Worm (Caenorhabditis elegans): ENCODE measurements around the gene Y75B8A.13.
A peak's percentile ranks its signal among the peaks of the same experiment; 100 is the strongest.

The Y75B8A.13 gene

DNA sequence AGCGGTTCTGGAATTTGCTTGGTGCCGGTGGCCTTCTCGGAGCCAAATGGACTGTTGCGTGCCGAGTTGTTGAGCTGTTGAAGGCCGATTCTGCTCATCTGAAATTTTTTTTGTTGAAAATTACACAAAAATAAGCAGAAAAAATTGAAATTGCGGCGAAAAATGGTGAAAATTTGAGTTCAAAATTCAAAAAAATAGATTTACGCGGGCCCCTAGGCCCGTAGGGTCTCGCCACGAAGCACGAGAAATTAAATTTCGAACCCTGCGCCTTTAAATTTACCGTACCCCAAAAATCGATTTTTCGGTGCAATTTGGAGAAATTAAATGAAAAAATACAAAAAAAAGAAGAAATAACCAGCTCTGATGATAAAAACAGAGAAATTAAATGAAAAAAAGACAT lies 9.7 kb upstream of the Y75B8A.13 start, which contains the start of gene gmn-1:
gmn-1 (minus strand) TSS at position 98 of the 400 bp plus-strand sequence.
- TF ChIP-seq him-1 (tag; optimal IDR thresholded peaks at IDR 0.05) (no peak), dao-5 (tag; optimal IDR thresholded peaks at IDR 0.05) (no peak), W03F9.2 (tag; optimal IDR thresholded peaks at IDR 0.05) (peak; percentile 18)

DNA sequence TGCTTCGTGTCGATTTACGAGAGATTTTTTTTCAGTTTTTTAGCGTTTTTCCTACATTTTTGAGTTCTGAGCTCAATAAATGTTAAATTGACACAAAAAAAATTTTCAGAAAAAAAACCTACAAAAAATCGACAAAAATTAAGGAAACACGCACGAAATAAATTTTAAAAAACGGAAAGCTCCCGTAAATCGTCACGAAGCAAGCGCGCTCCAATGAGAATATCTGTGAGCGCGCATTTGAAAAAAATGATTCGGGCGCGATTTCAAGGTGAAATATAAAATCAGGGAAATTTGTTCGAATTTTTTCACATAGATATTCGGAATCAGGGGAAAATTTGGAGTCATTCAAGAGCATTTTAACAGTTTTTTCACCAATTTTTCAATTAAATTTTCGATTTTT lies 7.7 kb upstream of the Y75B8A.13 start:
- TF ChIP-seq dao-5 (tag; optimal IDR thresholded peaks at IDR 0.05) (no peak), W03F9.2 (tag; optimal IDR thresholded peaks at IDR 0.05) (no peak), him-1 (tag; optimal IDR thresholded peaks at IDR 0.05) (no peak)

DNA sequence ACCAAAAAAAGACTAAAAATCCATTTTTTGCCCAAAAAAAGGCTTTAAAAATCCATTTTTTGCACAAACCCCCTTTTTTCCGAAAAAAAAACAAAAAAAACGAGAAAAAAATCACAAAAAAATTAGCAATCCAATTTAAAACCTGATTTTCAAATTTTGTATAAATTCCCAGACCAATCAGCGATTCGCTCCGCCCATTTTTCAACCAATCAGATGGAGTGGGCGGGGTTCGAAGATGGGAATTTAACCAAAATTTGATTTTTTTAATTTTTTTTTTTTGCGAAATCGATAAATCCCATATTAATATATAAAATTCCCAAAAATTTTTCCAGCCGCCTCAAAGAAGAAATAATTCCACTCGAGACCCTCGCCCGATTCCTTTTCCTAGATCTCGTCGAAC lies 6.0 kb upstream of the Y75B8A.13 start:
- TF ChIP-seq him-1 (tag; optimal IDR thresholded peaks at IDR 0.05): no peak
- TF ChIP-seq dao-5 (tag; optimal IDR thresholded peaks at IDR 0.05): no peak
- no peak for TF ChIP-seq W03F9.2 (tag; optimal IDR thresholded peaks at IDR 0.05)

DNA sequence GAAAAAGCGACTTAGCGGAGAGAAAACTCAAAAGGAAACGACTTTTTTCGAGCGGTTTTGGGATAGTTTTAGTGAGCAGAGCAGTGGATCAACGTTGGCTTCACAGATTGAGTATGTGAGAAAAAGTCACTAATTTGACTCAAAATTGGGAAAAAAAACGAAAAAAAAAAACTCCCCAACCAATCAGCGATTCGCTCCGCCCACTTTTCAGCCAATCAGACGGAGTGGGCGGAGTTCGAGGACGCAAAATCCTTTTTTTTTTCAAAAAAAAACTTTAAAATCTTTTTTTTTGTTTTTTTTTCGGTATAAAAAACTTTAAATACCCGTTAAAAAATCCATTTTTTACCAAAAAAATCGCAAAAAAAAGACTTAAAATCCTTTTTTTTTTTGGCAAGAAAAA lies 5.3 kb upstream of the Y75B8A.13 start:
- no peak for TF ChIP-seq him-1 (tag; optimal IDR thresholded peaks at IDR 0.05)
- no peak for TF ChIP-seq W03F9.2 (tag; optimal IDR thresholded peaks at IDR 0.05)
- TF ChIP-seq dao-5 (tag; optimal IDR thresholded peaks at IDR 0.05): no peak

DNA sequence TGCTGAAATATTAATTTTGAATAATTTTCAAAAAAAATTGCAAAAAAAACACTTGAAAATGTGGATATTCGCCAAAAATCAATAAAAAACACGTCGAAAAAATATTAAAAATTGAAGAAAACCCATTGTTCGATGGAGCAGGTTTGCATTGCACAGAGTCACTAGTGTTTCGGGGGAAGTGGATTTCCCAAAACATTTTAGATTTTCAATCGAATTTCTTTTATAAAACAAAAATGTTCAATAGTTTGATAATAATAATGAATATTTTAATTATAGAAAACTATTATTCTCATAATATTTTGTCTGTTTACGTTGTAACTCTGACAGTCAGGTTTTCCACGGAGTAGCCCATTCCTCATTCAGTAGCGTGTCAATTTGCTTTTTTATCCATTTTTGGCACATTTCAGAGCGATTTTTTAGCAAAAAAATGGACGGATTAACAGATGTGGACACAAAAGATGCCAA lies 3.2 kb upstream of the Y75B8A.13 start, which contains the start of the genes gex-4 and gphr-1:
gex-4 (minus strand) TSS at position 2 of the 465 bp plus-strand sequence.
gphr-1 (plus strand) TSS at position 415 of the 465 bp plus-strand sequence.
- TF ChIP-seq W03F9.2 (tag; optimal IDR thresholded peaks at IDR 0.05) (peak; percentile 52), him-1 (tag; optimal IDR thresholded peaks at IDR 0.05) (no peak), dao-5 (tag; optimal IDR thresholded peaks at IDR 0.05) (no peak)

DNA sequence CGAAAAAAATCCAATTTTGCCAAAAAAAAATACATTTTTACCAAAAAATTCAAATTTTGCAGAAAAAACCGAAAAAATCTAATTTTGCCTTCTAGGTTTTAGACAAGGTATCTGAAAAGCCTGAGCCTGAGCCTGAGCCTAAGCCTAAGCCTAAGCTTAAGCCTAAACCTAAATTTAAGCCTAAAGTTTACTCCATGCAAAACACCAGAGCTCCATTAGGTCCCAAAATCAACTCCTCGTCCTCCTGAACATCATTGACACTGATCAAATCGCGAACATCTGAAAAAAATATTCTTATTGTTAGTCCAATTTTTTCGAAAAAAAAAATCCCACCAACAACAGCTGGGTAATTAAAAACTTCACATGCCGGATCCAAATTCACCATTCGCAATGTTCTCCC lies 2.6 kb upstream of the Y75B8A.13 start:
- TF ChIP-seq him-1 (tag; optimal IDR thresholded peaks at IDR 0.05) (no peak), W03F9.2 (tag; optimal IDR thresholded peaks at IDR 0.05) (no peak), dao-5 (tag; optimal IDR thresholded peaks at IDR 0.05) (no peak)

DNA sequence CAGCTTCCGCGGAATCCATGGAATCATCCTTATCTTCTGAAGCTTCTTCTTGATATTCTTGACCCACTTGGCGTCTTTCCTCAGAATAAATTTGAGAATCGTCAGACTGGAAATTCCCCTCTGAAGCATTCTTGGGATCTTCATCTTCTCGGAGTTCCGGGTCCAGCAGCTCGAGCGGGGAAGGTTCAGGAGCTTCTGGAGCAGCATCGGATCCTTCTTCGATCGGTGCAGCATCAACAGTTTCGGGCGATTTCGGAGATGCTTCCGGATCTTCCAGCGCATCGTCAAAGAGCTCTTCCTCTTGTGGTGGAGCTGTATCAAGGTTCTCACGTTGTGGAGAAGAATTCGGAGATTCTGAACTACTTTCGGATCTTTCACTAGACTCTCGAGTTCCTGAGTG lies 7.9 kb downstream of the Y75B8A.13 start:
- no peak for TF ChIP-seq dao-5 (tag; optimal IDR thresholded peaks at IDR 0.05)
- no peak for TF ChIP-seq W03F9.2 (tag; optimal IDR thresholded peaks at IDR 0.05)
- TF ChIP-seq him-1 (tag; optimal IDR thresholded peaks at IDR 0.05): no peak

DNA sequence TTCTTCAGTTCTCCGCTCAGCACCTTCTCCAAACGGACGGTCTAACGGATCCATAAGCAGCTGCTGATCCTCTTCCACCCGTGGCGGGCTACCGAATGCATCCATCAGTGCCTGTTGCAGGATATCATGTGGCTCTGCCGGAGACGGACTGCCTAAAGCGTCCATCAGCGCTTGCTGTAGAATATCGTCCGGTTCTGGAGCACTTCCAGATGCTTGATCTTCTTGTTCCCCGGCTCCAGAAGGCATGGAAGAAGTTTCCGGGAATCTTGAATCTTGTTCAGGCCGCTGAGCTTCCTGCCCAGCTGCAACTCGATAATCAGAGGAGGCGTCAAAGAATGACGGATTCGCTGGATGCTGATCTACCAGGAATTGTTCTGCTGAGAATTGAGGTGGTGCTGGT lies 10.2 kb downstream of the Y75B8A.13 start:
- TF ChIP-seq dao-5 (tag; optimal IDR thresholded peaks at IDR 0.05) (no peak), him-1 (tag; optimal IDR thresholded peaks at IDR 0.05) (no peak), W03F9.2 (tag; optimal IDR thresholded peaks at IDR 0.05) (no peak)

DNA sequence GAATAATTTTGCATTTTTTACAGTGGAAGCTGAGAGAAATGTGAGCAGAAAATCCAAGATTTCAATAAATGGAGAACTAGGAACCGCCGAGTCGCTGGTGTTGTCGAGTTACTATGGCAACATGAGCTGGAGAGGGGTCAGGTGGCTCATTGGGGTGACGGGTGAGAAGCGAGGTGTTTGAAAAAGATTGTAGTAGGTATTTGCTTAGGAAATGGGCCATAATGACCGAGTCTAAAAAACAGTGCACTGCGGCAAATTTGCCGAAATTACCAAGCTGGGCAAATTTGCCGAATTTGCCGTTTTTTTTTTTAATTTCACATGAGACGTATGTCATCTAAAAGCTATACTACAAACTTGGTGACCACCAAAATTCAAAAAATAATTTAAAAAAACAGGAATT lies 13.1 kb downstream of the Y75B8A.13 start, which contains the start of gene osm-12:
osm-12 (minus strand) TSS at position 101 of the 400 bp plus-strand sequence.
- TF ChIP-seq W03F9.2 (tag; optimal IDR thresholded peaks at IDR 0.05) (no peak), him-1 (tag; optimal IDR thresholded peaks at IDR 0.05) (no peak), dao-5 (tag; optimal IDR thresholded peaks at IDR 0.05) (no peak)

DNA sequence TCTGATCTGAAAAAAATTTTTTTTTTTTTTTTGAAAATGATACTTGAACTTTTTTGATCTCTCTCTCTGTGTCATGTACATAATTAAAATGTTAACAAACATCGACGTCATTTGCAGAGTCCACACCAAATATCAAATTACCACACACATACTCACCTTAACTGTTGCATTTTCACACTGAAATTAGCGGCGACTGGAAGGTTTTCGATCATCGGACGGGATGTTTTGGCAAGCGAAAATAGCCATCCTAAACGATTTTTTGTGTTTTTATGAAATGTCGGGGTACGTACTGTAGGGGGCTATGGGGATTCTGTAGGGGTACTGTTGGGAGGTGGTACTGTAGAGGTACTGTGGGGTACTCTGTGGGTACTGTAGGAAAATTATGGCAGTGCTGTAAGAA lies 17.4 kb downstream of the Y75B8A.13 start:
- TF ChIP-seq dao-5 (tag; optimal IDR thresholded peaks at IDR 0.05): no peak
- TF ChIP-seq him-1 (tag; optimal IDR thresholded peaks at IDR 0.05): no peak
- no peak for TF ChIP-seq W03F9.2 (tag; optimal IDR thresholded peaks at IDR 0.05)

DNA sequence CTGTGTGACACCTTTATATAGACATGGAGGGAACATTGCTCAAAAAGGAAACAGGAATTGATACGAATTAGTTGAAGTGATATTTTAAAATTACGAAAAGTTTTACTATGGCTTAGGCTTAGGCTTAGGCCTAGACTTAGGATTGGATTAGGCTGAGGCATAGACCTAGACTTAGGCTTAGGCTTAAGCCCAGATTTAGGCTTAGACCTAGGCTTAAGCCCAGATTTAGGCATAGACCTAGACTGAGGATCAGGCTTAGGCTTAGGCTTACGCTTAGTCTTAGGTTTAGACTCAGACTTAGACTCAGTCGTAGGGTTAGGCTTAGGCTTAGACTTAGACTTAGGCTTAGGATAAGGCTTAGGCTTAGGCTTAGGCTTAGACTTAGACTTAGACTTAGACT lies 19.5 kb downstream of the Y75B8A.13 start:
- TF ChIP-seq him-1 (tag; optimal IDR thresholded peaks at IDR 0.05) (no peak), dao-5 (tag; optimal IDR thresholded peaks at IDR 0.05) (no peak), W03F9.2 (tag; optimal IDR thresholded peaks at IDR 0.05) (no peak)

DNA sequence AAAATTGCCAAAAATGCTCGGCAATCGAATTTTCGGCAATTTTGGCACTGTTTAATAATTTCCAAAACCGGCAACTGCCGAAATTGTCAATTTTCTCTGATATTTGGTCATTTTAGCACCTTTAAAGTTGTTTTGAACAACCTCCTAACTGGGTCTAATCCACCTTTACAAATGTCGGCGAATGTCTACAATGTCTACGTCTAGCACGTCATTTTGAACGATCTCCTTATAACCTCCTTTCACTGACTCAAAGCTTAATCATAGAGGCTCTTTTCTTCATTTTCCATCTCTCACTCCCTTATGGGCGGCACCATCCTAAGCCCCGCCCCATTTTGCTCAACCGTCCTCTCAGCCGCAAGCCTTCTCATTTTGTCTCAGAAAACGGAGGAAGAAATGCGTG lies 21.3 kb downstream of the Y75B8A.13 start, which contains the start of gene Y75B8A.44:
Y75B8A.44 (plus strand) TSS at position 301 of the 400 bp plus-strand sequence.
- TF ChIP-seq W03F9.2 (tag; optimal IDR thresholded peaks at IDR 0.05): no peak
- TF ChIP-seq dao-5 (tag; optimal IDR thresholded peaks at IDR 0.05): no peak
- no peak for TF ChIP-seq him-1 (tag; optimal IDR thresholded peaks at IDR 0.05)

DNA sequence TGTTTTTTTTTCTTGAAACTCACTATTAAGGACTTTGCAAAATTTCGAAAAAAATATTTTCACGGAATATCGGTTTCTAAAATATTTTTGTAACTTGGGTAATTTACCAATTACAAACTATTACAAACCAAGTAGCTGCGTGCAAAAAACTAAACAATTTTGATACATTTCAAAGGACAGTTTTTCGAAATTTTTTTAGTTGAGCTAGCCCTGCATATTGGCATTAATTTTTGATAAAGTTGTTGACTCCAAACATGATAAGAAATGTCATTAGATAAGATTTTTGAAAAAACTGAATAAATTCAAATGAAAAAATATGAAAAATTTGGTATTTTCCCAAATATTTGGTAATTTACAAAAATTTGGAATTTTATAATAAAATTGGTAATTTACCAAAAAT lies 27.3 kb downstream of the Y75B8A.13 start:
- TF ChIP-seq W03F9.2 (tag; optimal IDR thresholded peaks at IDR 0.05) (no peak), dao-5 (tag; optimal IDR thresholded peaks at IDR 0.05) (no peak), him-1 (tag; optimal IDR thresholded peaks at IDR 0.05) (no peak)

DNA sequence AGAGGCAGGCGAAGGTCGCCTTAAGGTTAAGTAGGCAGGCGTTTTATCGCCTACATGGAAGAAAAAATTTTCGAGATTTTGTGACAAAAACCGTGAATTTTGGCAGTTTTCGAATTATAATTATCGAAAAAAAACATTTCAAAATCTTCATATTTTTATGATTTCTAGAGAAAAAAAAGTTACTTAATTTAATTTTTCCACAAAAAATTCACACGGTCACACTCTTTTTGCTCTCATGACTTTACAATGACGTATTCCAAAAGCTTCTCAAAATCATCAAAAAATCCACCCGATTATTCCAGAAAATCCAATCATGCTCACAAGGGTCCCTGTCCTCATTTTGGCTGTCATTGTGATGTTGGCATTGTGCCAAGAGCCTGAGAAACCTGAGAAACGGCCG lies 29.4 kb downstream of the Y75B8A.13 start, which contains the start of gene lury-1:
lury-1 (plus strand) TSS at position 301 of the 400 bp plus-strand sequence.
- TF ChIP-seq him-1 (tag; optimal IDR thresholded peaks at IDR 0.05) (no peak), W03F9.2 (tag; optimal IDR thresholded peaks at IDR 0.05) (no peak), dao-5 (tag; optimal IDR thresholded peaks at IDR 0.05) (no peak)

DNA sequence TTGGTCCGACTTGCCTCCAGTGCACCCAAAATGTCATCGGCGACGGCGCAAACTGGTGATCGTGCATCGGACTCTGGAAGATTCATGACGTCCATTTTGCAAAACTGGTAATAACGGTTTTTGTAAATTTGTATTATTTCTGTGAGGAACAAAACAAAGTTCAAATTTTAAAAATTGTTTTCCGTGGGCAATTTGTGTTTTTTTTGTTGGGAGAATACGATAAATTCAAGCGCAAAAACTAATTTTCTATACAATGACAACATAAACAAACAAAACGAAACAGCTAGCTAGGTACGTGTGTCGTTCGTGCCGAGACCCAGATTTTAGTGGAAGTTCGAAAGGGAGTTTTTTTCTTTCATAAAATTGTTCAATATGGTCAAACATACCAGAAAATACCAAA lies 32.6 kb downstream of the Y75B8A.13 start, which contains the start of gene Y75B8A.10:
Y75B8A.10 (minus strand) TSS at position 101 of the 400 bp plus-strand sequence.
- TF ChIP-seq him-1 (tag; optimal IDR thresholded peaks at IDR 0.05): no peak
- no peak for TF ChIP-seq dao-5 (tag; optimal IDR thresholded peaks at IDR 0.05)
- TF ChIP-seq W03F9.2 (tag; optimal IDR thresholded peaks at IDR 0.05): no peak
